Worm (Caenorhabditis elegans) whole organism, late embryonic: ENCODE results near the gene R52.4.

Experiments used
- K02D7.2 ChIP-seq: sonication (generic microtip); optimal IDR thresholded peaks from 2 replicates; lab custom pipeline; 2017; ENCODE audit warnings: mild to moderate bottlenecking, missing genetic modification characterization, missing compliant biosample characterization
- Y22D7AL.16 ChIP-seq: sonication (generic microtip); optimal IDR thresholded peaks from 2 replicates; lab custom pipeline; 2016; ENCODE audit warnings: missing genetic modification characterization, missing compliant biosample characterization
- ahr-1 ChIP-seq: sonication (generic microtip); optimal IDR thresholded peaks from 2 replicates; lab custom pipeline; 2016; ENCODE audit warnings: missing genetic modification characterization, missing compliant biosample characterization
- ceh-14 ChIP-seq: sonication (generic microtip); optimal IDR thresholded peaks from 2 replicates; lab custom pipeline; 2016; ENCODE audit warnings: missing genotype, missing genetic modification characterization, missing compliant biosample characterization
- ceh-19 ChIP-seq: fragments of 200-800 bp; sonication (Bioruptor generic); optimal IDR thresholded peaks from 2 replicates; lab custom pipeline; 2018; ENCODE audit warnings: mild to moderate bottlenecking, missing genetic modification characterization, missing compliant biosample characterization
- ceh-45 ChIP-seq: fragments of 200-800 bp; sonication (Bioruptor generic); IDR thresholded peaks from 2 replicates; pipeline ENCODE4 v1.3.6; 2022; ENCODE audit warnings: missing genetic modification reagents, missing genetic modification characterization, missing compliant biosample characterization
- elt-2 ChIP-seq: sonication (generic microtip); optimal IDR thresholded peaks from 2 replicates; lab custom pipeline; 2016; ENCODE audit warnings: missing genetic modification reagents, missing genetic modification characterization, missing compliant biosample characterization
- elt-4 ChIP-seq: sonication (generic microtip); optimal IDR thresholded peaks from 2 replicates; lab custom pipeline; 2016; ENCODE audit warnings: missing genetic modification characterization, missing compliant biosample characterization
- fkh-10 ChIP-seq: fragments of 150-350 bp; optimal IDR thresholded peaks from 2 replicates; lab custom pipeline; 2014; ENCODE audit warnings: missing biosample characterization, missing genetic modification reagents, missing genetic modification characterization
- fkh-6 ChIP-seq: sonication (generic microtip); optimal IDR thresholded peaks from 2 replicates; lab custom pipeline; 2016; ENCODE audit warnings: missing genetic modification characterization, missing compliant biosample characterization
- hlh-13 ChIP-seq: fragments of 200-800 bp; sonication (Bioruptor generic); optimal IDR thresholded peaks from 2 replicates; lab custom pipeline; 2018; ENCODE audit warnings: mild to moderate bottlenecking, missing genetic modification characterization, missing compliant biosample characterization
- hlh-30 ChIP-seq: sonication (generic microtip); optimal IDR thresholded peaks from 2 replicates; lab custom pipeline; 2017; ENCODE audit warnings: antibody characterized with exemption, missing genetic modification characterization, missing compliant biosample characterization; ENCODE audit not compliant: insufficient read depth
- hlh-8 ChIP-seq: sonication (generic microtip); optimal IDR thresholded peaks from 2 replicates; lab custom pipeline; 2016; ENCODE audit warnings: missing genotype, missing genetic modification characterization, missing compliant biosample characterization
- nfya-1 ChIP-seq: sonication (generic microtip); optimal IDR thresholded peaks from 2 replicates; lab custom pipeline; 2017; ENCODE audit warnings: missing genetic modification characterization, mild to moderate bottlenecking, missing compliant biosample characterization, antibody characterized with exemption, moderate library complexity
- nhr-11 ChIP-seq: fragments of 150-350 bp; optimal IDR thresholded peaks from 2 replicates; lab custom pipeline; 2014; ENCODE audit warnings: missing biosample characterization, missing genetic modification characterization
- npax-4 ChIP-seq: sonication (generic microtip); optimal IDR thresholded peaks from 2 replicates; lab custom pipeline; 2016; ENCODE audit warnings: missing genetic modification characterization, missing compliant biosample characterization
- pat-9 ChIP-seq: fragments of 200-800 bp; sonication (Bioruptor generic); optimal IDR thresholded peaks from 2 replicates; lab custom pipeline; 2018; ENCODE audit warnings: mild to moderate bottlenecking, missing genetic modification characterization, moderate library complexity, missing compliant biosample characterization
- pax-1 ChIP-seq: fragments of 150-350 bp; optimal IDR thresholded peaks from 2 replicates; lab custom pipeline; 2014; ENCODE audit warnings: missing biosample characterization, missing genetic modification characterization
- pqm-1 ChIP-seq: sonication (generic microtip); optimal IDR thresholded peaks from 2 replicates; lab custom pipeline; 2016; ENCODE audit warnings: missing genetic modification characterization, missing compliant biosample characterization
- pros-1 ChIP-seq: fragments of 150-350 bp; optimal IDR thresholded peaks from 2 replicates; lab custom pipeline; 2014; ENCODE audit warnings: missing biosample characterization, missing genetic modification reagents, missing genetic modification characterization
- ref-2 ChIP-seq: sonication (generic microtip); optimal IDR thresholded peaks from 2 replicates; lab custom pipeline; 2016; ENCODE audit warnings: missing genetic modification characterization, missing compliant biosample characterization
- syd-9 ChIP-seq: sonication (generic microtip); optimal IDR thresholded peaks from 2 replicates; lab custom pipeline; 2016; ENCODE audit warnings: mild to moderate bottlenecking, missing genetic modification characterization, moderate library complexity, missing compliant biosample characterization
- tbx-7 ChIP-seq: sonication (generic microtip); optimal IDR thresholded peaks from 2 replicates; lab custom pipeline; 2016; ENCODE audit warnings: missing genotype, missing genetic modification characterization, missing compliant biosample characterization
- unc-3 ChIP-seq, 2 experiments: fragments of 200-800 bp in 1 of 2; sonication (Bioruptor generic) in 1 of 2; sonication (generic microtip) in 1 of 2; conservative IDR thresholded peaks in 1 of 2; optimal IDR thresholded peaks in 1 of 2; 2 replicates each; pipeline versions ENCODE4 v1.3.6 to Lab custom; 2016 to 2022; ENCODE audit warnings: missing compliant biosample characterization in 2 of 2, missing genetic modification characterization in 2 of 2, missing genetic modification reagents in 1 of 2
- unc-42 ChIP-seq: sonication (generic microtip); optimal IDR thresholded peaks from 2 replicates; lab custom pipeline; 2016; ENCODE audit warnings: missing genotype, missing genetic modification characterization, missing compliant biosample characterization

Gene R52.4

ce11 chrII:2090605-2091004 is 17.6 kb downstream of the R52.4 start, which contains the start of gene trpl-5:
trpl-5 (minus strand) TSS chrII:2090636.
- TF ChIP-seq fkh-6 (tag; lab: Kevin White, UChicago): no peak
- TF ChIP-seq elt-2 (tag; lab: Kevin White, UChicago): peak; percentile 80
- no peak for TF ChIP-seq fkh-10
- TF ChIP-seq hlh-13 (GFP tag; lab: Kevin White, UChicago): no peak

ce11 chrII:2087206-2087605 is 21.0 kb downstream of the R52.4 start:
- no peak for TF ChIP-seq hlh-13 (GFP tag; lab: Kevin White, UChicago)
- TF ChIP-seq hlh-8 (tag; lab: Kevin White, UChicago): no peak

- TF ChIP-seq nhr-11 (tag; lab: Kevin White, UChicago) (no peak), Y22D7AL.16 (tag; lab: Kevin White, UChicago) (no peak)
Measured at ce11 chrII:2083726-2084179, 24.4 kb downstream of the R52.4 start, which contains the start of the genes T16A1.5 and fbxc-49. T16A1.5 (minus strand) TSS chrII:2083826. fbxc-49 (plus strand) TSS chrII:2084129.

- no peak for TF ChIP-seq fkh-10
- TF ChIP-seq nfya-1: no peak
- TF ChIP-seq pros-1 (tag; lab: Kevin White, UChicago): no peak
Measured at ce11 chrII:2081257-2081656, 26.9 kb downstream of the R52.4 start, which contains the start of gene T16A1.4. T16A1.4 (plus strand) TSS chrII:2081557.

ce11 chrII:2080425-2080824 is 27.8 kb downstream of the R52.4 start, which contains the start of gene F07E5.9:
F07E5.9 (minus strand) TSS chrII:2080525.
- TF ChIP-seq ceh-14 (tag; lab: Kevin White, UChicago): no peak

- TF ChIP-seq ceh-45 (GFP tag; lab: Robert Waterston, UW) (no peak), Y22D7AL.16 (tag; lab: Kevin White, UChicago) (no peak), ceh-19 (GFP tag; lab: Kevin White, UChicago) (no peak), pat-9 (tag; lab: Kevin White, UChicago) (no peak), hlh-8 (tag; lab: Kevin White, UChicago) (no peak), unc-42 (tag; lab: Kevin White, UChicago) (no peak), npax-4 (tag; lab: Kevin White, UChicago) (no peak), pax-1 (tag; lab: Kevin White, UChicago) (no peak), hlh-30 (no peak)
Measured at ce11 chrII:2076467-2076866, 31.7 kb downstream of the R52.4 start.

ce11 chrII:2075513-2075912 is 32.7 kb downstream of the R52.4 start, which contains the start of gene F07E5.8:
F07E5.8 (minus strand) TSS chrII:2075613.
- TF ChIP-seq K02D7.2 (no peak), syd-9 (tag; lab: Kevin White, UChicago) (no peak), pqm-1 (no peak), tbx-7 (no peak)

- TF ChIP-seq ref-2 (tag; lab: Kevin White, UChicago) (no peak), elt-4 (tag; lab: Kevin White, UChicago) (no peak), ahr-1 (tag; lab: Kevin White, UChicago) (no peak), unc-3 (GFP tag; conservative IDR thresholded peaks at IDR 0.05; lab: Robert Waterston, UW) (no peak), unc-3 (tag; optimal IDR thresholded peaks at IDR 0.05; lab: Kevin White, UChicago) (no peak)
Measured at ce11 chrII:2071429-2071828, 36.8 kb downstream of the R52.4 start, which contains the start of gene F07E5.7. F07E5.7 (minus strand) TSS chrII:2071529.
